Worm (Caenorhabditis elegans) whole organism, L1 larva: ENCODE measurements around the gene clec-194.

Experiments
- C16A3.4 ChIP-seq: fragments of 150-350 bp; optimal IDR thresholded peaks from 2 replicates; lab custom pipeline; 2014; ENCODE audit warnings: missing biosample characterization, missing genetic modification characterization
- alr-1 ChIP-seq: fragments of 200-800 bp; sonication (Bioruptor generic); optimal IDR thresholded peaks from 2 replicates; lab custom pipeline; 2018; ENCODE audit warnings: borderline replicate concordance, mild to moderate bottlenecking, missing genetic modification characterization, missing compliant biosample characterization
- aly-2 ChIP-seq: fragments of 150-350 bp; optimal IDR thresholded peaks from 2 replicates; lab custom pipeline; 2014; ENCODE audit warnings: missing biosample characterization, missing genetic modification characterization
- ceh-63 ChIP-seq: fragments of 200-800 bp; sonication (Bioruptor generic); optimal IDR thresholded peaks from 2 replicates; lab custom pipeline; 2018; ENCODE audit warnings: mild to moderate bottlenecking, missing genetic modification characterization, missing compliant biosample characterization
- ceh-8 ChIP-seq: fragments of 200-800 bp; sonication (Bioruptor generic); optimal IDR thresholded peaks from 2 replicates; lab custom pipeline; 2018; ENCODE audit warnings: mild to moderate bottlenecking, missing genetic modification characterization, moderate library complexity, missing compliant biosample characterization
- ceh-82 ChIP-seq, 3 experiments: fragments of 150-350 bp in 1 of 3; sonication (generic microtip) in 2 of 3; optimal IDR thresholded peaks; 2 replicates each; lab custom pipeline; 2014 to 2017; ENCODE audit warnings: missing biosample characterization in 3 of 3, missing genetic modification characterization in 3 of 3
- ceh-88 ChIP-seq: fragments of 200-800 bp; sonication (Bioruptor generic); IDR thresholded peaks from 2 replicates; pipeline ENCODE4 v1.3.6; 2022; ENCODE audit warnings: missing genetic modification characterization, missing compliant biosample characterization
- ces-1 ChIP-seq: fragments of 150-350 bp; optimal IDR thresholded peaks from 2 replicates; lab custom pipeline; 2014; ENCODE audit warnings: missing biosample characterization, missing genetic modification reagents, missing genetic modification characterization
- dsc-1 ChIP-seq: sonication (generic microtip); optimal IDR thresholded peaks from 2 replicates; lab custom pipeline; 2016; ENCODE audit warnings: mild to moderate bottlenecking, missing genetic modification characterization, missing compliant biosample characterization
- efl-1 ChIP-seq, 4 experiments: fragments of 150-350 bp; optimal IDR thresholded peaks in 3 of 4; peaks in 1 of 4; 1 replicate in 1 of 4; 2 replicates in 3 of 4; lab custom pipeline; 2014; ENCODE audit warnings: missing biosample characterization in 2 of 4, missing genetic modification characterization in 2 of 4, missing genetic modification reagents in 2 of 4
- efl-3 ChIP-seq: fragments of 200-800 bp; sonication (Bioruptor generic); optimal IDR thresholded peaks from 2 replicates; lab custom pipeline; 2018; ENCODE audit warnings: mild to moderate bottlenecking, missing genetic modification characterization, missing compliant biosample characterization
- elt-3 ChIP-seq, 6 experiments: fragments of 150-350 bp in 1 of 6; sonication (generic microtip); optimal IDR thresholded peaks; 2 replicates each; lab custom pipeline; 2017 to 2018; ENCODE audit warnings: missing biosample characterization in 6 of 6, missing genetic modification characterization in 6 of 6, inconsistent platforms in 1 of 6
- fkh-10 ChIP-seq: sonication (generic microtip); optimal IDR thresholded peaks from 2 replicates; lab custom pipeline; 2017; ENCODE audit warnings: missing biosample characterization, missing genetic modification reagents, missing genetic modification characterization
- fkh-4 ChIP-seq: sonication (generic microtip); optimal IDR thresholded peaks from 2 replicates; lab custom pipeline; 2016; ENCODE audit warnings: missing compliant biosample characterization, missing genetic modification characterization, borderline replicate concordance
- grh-1 ChIP-seq: fragments of 200-800 bp; sonication (Bioruptor generic); IDR thresholded peaks from 2 replicates; pipeline ENCODE4 v1.3.6; 2022; ENCODE audit warnings: missing genetic modification reagents, missing genetic modification characterization, missing compliant biosample characterization
- lin-13 ChIP-seq: fragments of 150-350 bp; optimal IDR thresholded peaks from 2 replicates; lab custom pipeline; 2014; ENCODE audit warnings: missing biosample characterization, missing genetic modification reagents, missing genetic modification characterization
- lin-15B ChIP-seq: fragments of 150-350 bp; sonication (generic microtip); optimal IDR thresholded peaks from 3 replicates; lab custom pipeline; 2014; ENCODE audit warnings: missing biosample characterization, missing genetic modification characterization
- lin-35 ChIP-seq, 2 experiments: fragments of 150-350 bp; optimal IDR thresholded peaks; 2 replicates each; lab custom pipeline; 2014; ENCODE audit warnings: missing biosample characterization in 2 of 2, missing genetic modification characterization in 2 of 2, missing genetic modification reagents in 2 of 2
- lsy-2 ChIP-seq, 2 experiments: fragments of 150-350 bp; optimal IDR thresholded peaks; 2 replicates each; lab custom pipeline; 2014; ENCODE audit warnings: missing biosample characterization in 2 of 2, missing genetic modification characterization in 2 of 2
- mab-9 ChIP-seq: fragments of 200-800 bp; sonication (Bioruptor generic); IDR thresholded peaks from 2 replicates; pipeline ENCODE4 v1.3.6; 2022; ENCODE audit warnings: missing genetic modification reagents, missing genetic modification characterization, missing compliant biosample characterization
- nhr-11 ChIP-seq: fragments of 150-350 bp; optimal IDR thresholded peaks from 2 replicates; lab custom pipeline; 2014; ENCODE audit warnings: missing biosample characterization, missing genetic modification characterization
- nhr-20 ChIP-seq: sonication (generic microtip); optimal IDR thresholded peaks from 2 replicates; lab custom pipeline; 2016; ENCODE audit warnings: mild to moderate bottlenecking, missing genetic modification characterization, missing compliant biosample characterization
- nhr-28 ChIP-seq: fragments of 150-350 bp; optimal IDR thresholded peaks from 2 replicates; lab custom pipeline; 2014; ENCODE audit warnings: missing biosample characterization, missing genetic modification characterization
- nhr-47 ChIP-seq: sonication (generic microtip); optimal IDR thresholded peaks from 2 replicates; lab custom pipeline; 2016; ENCODE audit warnings: mild to moderate bottlenecking, missing genetic modification characterization, moderate library complexity, missing compliant biosample characterization
- nhr-85 ChIP-seq: sonication (generic microtip); peaks from one replicate; lab custom pipeline; 2016; ENCODE audit warnings: missing genetic modification characterization, inconsistent platforms, missing compliant biosample characterization
- pag-3 ChIP-seq: sonication (generic microtip); optimal IDR thresholded peaks from 2 replicates; lab custom pipeline; 2017; ENCODE audit warnings: missing genetic modification characterization, mild to moderate bottlenecking, missing compliant biosample characterization, antibody characterized with exemption, borderline replicate concordance; ENCODE audit not compliant: insufficient read depth
- pax-3 ChIP-seq: fragments of 200-800 bp; sonication (Bioruptor generic); optimal IDR thresholded peaks from 2 replicates; lab custom pipeline; 2018; ENCODE audit warnings: mild to moderate bottlenecking, missing genetic modification characterization, moderate library complexity, missing compliant biosample characterization
- skn-1 ChIP-seq: fragments of 150-350 bp; optimal IDR thresholded peaks from 2 replicates; lab custom pipeline; 2014; ENCODE audit warnings: missing biosample characterization, missing genetic modification characterization
- snpc-4 ChIP-seq: fragments of 150-350 bp; optimal IDR thresholded peaks from 2 replicates; lab custom pipeline; 2014; ENCODE audit warnings: missing biosample characterization, missing genetic modification characterization
- sox-4 ChIP-seq: sonication (generic microtip); optimal IDR thresholded peaks from 2 replicates; lab custom pipeline; 2016; ENCODE audit warnings: missing genetic modification characterization, missing compliant biosample characterization
- sup-37 ChIP-seq: fragments of 200-800 bp; sonication (Bioruptor generic); optimal IDR thresholded peaks from 2 replicates; lab custom pipeline; 2018; ENCODE audit warnings: mild to moderate bottlenecking, missing genetic modification characterization, missing compliant biosample characterization
- swsn-7 ChIP-seq: sonication (generic microtip); optimal IDR thresholded peaks from 2 replicates; lab custom pipeline; 2016; ENCODE audit warnings: missing genetic modification characterization, missing compliant biosample characterization
- unc-130 ChIP-seq: fragments of 150-350 bp; optimal IDR thresholded peaks from 2 replicates; lab custom pipeline; 2017; ENCODE audit warnings: missing biosample characterization, missing genetic modification characterization, inconsistent platforms
- unc-30 ChIP-seq: sonication (generic microtip); optimal IDR thresholded peaks from 2 replicates; lab custom pipeline; 2017; ENCODE audit warnings: missing biosample characterization, missing genetic modification characterization
- unc-86 ChIP-seq: sonication (generic microtip); optimal IDR thresholded peaks from 2 replicates; lab custom pipeline; 2016; ENCODE audit warnings: missing genetic modification characterization, missing compliant biosample characterization
- xbp-1 ChIP-seq: sonication (generic microtip); optimal IDR thresholded peaks from 2 replicates; lab custom pipeline; 2016; ENCODE audit warnings: missing genetic modification characterization, missing compliant biosample characterization
- zip-4 ChIP-seq: fragments of 200-800 bp; sonication (Bioruptor generic); optimal IDR thresholded peaks from 2 replicates; lab custom pipeline; 2018; ENCODE audit warnings: mild to moderate bottlenecking, missing genetic modification characterization, moderate library complexity, missing compliant biosample characterization

The clec-194 gene

ce11 chrIV:16813825-16814224 lies 17.6 kb upstream of the clec-194 start, which contains the start of gene Y116A8A.2:
Gene Y116A8A.2, minus strand, starts transcription at chrIV:16813925.
- no peak for TF ChIP-seq aly-2 (tag; lab: Kevin White, UChicago)
- no peak for TF ChIP-seq nhr-11 (tag; lab: Kevin White, UChicago)
- no peak for TF ChIP-seq unc-30 (tag; lab: Kevin White, UChicago)
- TF ChIP-seq sox-4 (tag; lab: Kevin White, UChicago): no peak
- TF ChIP-seq ces-1: no peak
- no peak for TF ChIP-seq grh-1 (GFP tag; lab: Robert Waterston, UW)
- TF ChIP-seq swsn-7: no peak
- TF ChIP-seq nhr-85: no peak
- no peak for TF ChIP-seq ceh-88
- no peak for TF ChIP-seq mab-9 (GFP tag; lab: Robert Waterston, UW)
- no peak for TF ChIP-seq pag-3 (tag; lab: Kevin White, UChicago)
- TF ChIP-seq fkh-4 (tag; lab: Kevin White, UChicago): no peak
- no peak for TF ChIP-seq unc-130

ce11 chrIV:16822529-16822928 lies 8.9 kb upstream of the clec-194 start, which contains the start of gene Y116A8A.4:
Gene Y116A8A.4, plus strand, starts transcription at chrIV:16822829.
- TF ChIP-seq nhr-47 (tag; lab: Kevin White, UChicago) (no peak), xbp-1 (no peak)

- no peak for TF ChIP-seq elt-3 (tag; optimal IDR thresholded peaks at IDR 0.05; lab: Kevin White, UChicago)
- TF ChIP-seq ceh-8: no peak
- TF ChIP-seq alr-1 (tag; lab: Kevin White, UChicago): no peak
- no peak for TF ChIP-seq efl-3 (GFP tag; lab: Kevin White, UChicago)
- no peak for TF ChIP-seq unc-86
- TF ChIP-seq ceh-63 (GFP tag; lab: Kevin White, UChicago): no peak
- TF ChIP-seq snpc-4 (tag; lab: Kevin White, UChicago): no peak
- TF ChIP-seq lin-13 (GFP tag; lab: Kevin White, UChicago): no peak
- no peak for TF ChIP-seq ceh-82 (tag; optimal IDR thresholded peaks at IDR 0.05; lab: Kevin White, UChicago)
- no peak for TF ChIP-seq pax-3 (tag; lab: Kevin White, UChicago)
- no peak for TF ChIP-seq C16A3.4 (tag; lab: Kevin White, UChicago)
- no peak for TF ChIP-seq lin-35 (GFP tag; optimal IDR thresholded peaks at IDR 0.05; lab: Kevin White, UChicago)
- no peak for TF ChIP-seq sup-37 (GFP tag; lab: Kevin White, UChicago)
- TF ChIP-seq nhr-28 (tag; lab: Kevin White, UChicago): no peak
- TF ChIP-seq zip-4 (GFP tag; lab: Kevin White, UChicago): no peak
- no peak for TF ChIP-seq dsc-1
- TF ChIP-seq fkh-10 (GFP tag; lab: Kevin White, UChicago): no peak
- TF ChIP-seq nhr-20 (tag; lab: Kevin White, UChicago): no peak
- TF ChIP-seq, all 84 proteins: peak for 0
Observed at ce11 chrIV:16828698-16829097, 2.8 kb upstream of the clec-194 start, which contains the start of gene Y116A8A.6. Gene Y116A8A.6, minus strand, starts transcription at chrIV:16828798.

- no peak for TF ChIP-seq lin-15B (tag; lab: Kevin White, UChicago)
- no peak for TF ChIP-seq aly-2 (tag; lab: Kevin White, UChicago)
- no peak for TF ChIP-seq efl-1 (optimal IDR thresholded peaks at IDR 0.05; lab: Kevin White, UChicago)
- peak in 1 of 2 experiments; percentile 57 for TF ChIP-seq efl-1 (GFP tag; optimal IDR thresholded peaks at IDR 0.05 in 1 of 2; lab: Kevin White, UChicago)
- TF ChIP-seq skn-1 (tag; lab: Kevin White, UChicago): no peak
- TF ChIP-seq grh-1 (GFP tag; lab: Robert Waterston, UW): no peak
- TF ChIP-seq lsy-2 (tag; optimal IDR thresholded peaks at IDR 0.05; lab: Kevin White, UChicago): no peak
- TF ChIP-seq mab-9 (GFP tag; lab: Robert Waterston, UW): no peak
- TF ChIP-seq, all 84 proteins: peak for 1
Observed at ce11 chrIV:16829896-16830295, 1.6 kb upstream of the clec-194 start, which contains the start of gene Y116A8A.7. Gene Y116A8A.7, plus strand, starts transcription at chrIV:16830196.
